Fruit fly (Drosophila melanogaster): ENCODE measurements around the gene Fadd.

DNA sequence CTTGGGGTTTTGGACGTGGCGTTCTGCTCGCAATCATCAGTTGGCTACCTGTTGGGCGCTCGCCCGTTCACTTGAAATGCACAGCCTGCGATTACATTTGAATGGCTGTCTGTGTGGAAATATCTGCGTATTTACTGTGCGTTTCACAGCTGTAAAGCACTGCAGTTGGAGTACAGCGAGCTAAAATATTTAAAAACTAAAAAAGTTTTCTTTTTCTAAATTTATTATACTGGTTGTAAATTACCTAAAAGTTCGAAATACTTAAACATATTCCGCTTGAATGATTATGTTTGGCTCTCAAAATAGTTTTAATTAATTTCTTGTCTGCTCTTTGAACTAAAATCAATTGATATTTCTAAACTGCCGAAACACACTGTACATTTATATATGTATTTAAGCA lies 12.0 kb downstream of the Fadd start:
- no peak for TF ChIP-seq Pif1B (GFP tag; optimal IDR thresholded peaks at IDR 0.05)
- no peak for TF ChIP-seq EcR (GFP tag; optimal IDR thresholded peaks at IDR 0.05)
- TF ChIP-seq CG8301 (tag; optimal IDR thresholded peaks at IDR 0.05) = no peak
- no peak for TF ChIP-seq D1 (tag; optimal IDR thresholded peaks at IDR 0.05)
- TF ChIP-seq CG13204 (GFP tag; optimal IDR thresholded peaks at IDR 0.05) = no peak
- TF ChIP-seq Pif1A (GFP tag; optimal IDR thresholded peaks at IDR 0.05) = no peak
- no peak for TF ChIP-seq CG32121 (GFP tag; IDR thresholded peaks at IDR 0.05)
- TF ChIP-seq CG8159 (tag; optimal IDR thresholded peaks at IDR 0.05) = no peak
- no peak for TF ChIP-seq CG12605 (GFP tag; IDR thresholded peaks at IDR 0.05)
- peak; percentile 0 for TF ChIP-seq Snoo (tag; optimal IDR thresholded peaks at IDR 0.05)

Data from whole organism, pupa.